Worm (Caenorhabditis elegans): ENCODE results near the gene srlf-23.
"Not testable (repeated sequence)": the region's sequence is repeated elsewhere in the genome, so short reads cannot be mapped to it uniquely, and the experiment has no call there.

The srlf-23 gene

ce11 chrV:847521-847920, 45.8 kb downstream of the srlf-23 start, which contains the start of gene srbc-13:
Gene srbc-13, plus strand, starts transcription at chrV:847821.
- TF ChIP-seq fos-1 (tag; optimal IDR thresholded peaks at IDR 0.05): no peak
- no peak for TF ChIP-seq F13H6.1 (tag; optimal IDR thresholded peaks at IDR 0.05)

- not testable (repeated sequence) for TF ChIP-seq ZK546.5 (tag; optimal IDR thresholded peaks at IDR 0.05); nhr-10 (tag; optimal IDR thresholded peaks at IDR 0.05); unc-62 (GFP tag; optimal IDR thresholded peaks at IDR 0.05)
Observed at ce11 chrV:843118-843517, 50.2 kb downstream of the srlf-23 start, which contains the start of gene K09C6.8. Gene K09C6.8, minus strand, starts transcription at chrV:843218.
